Worm (Caenorhabditis elegans) whole organism, L4 larva: ENCODE data around the gene acy-4.

Experiments used
- ama-1 ChIP-seq: fragments of 150-350 bp; optimal IDR thresholded peaks from 2 replicates; lab custom pipeline; 2014; ENCODE audit warnings: inconsistent platforms, mixed read lengths
- arid-1 ChIP-seq: fragments of 200-800 bp; sonication (Bioruptor generic); conservative IDR thresholded peaks from 2 replicates; pipeline ENCODE4 v1.3.6; 2022; ENCODE audit warnings: missing genetic modification reagents, missing genetic modification characterization, missing compliant biosample characterization
- lin-38 ChIP-seq: fragments of 200-800 bp; sonication (Bioruptor generic); IDR thresholded peaks from 2 replicates; pipeline ENCODE4 v1.3.6; 2022; ENCODE audit warnings: missing genetic modification reagents, missing genetic modification characterization, missing compliant biosample characterization
- nhr-42 ChIP-seq: fragments of 200-800 bp; sonication (Bioruptor generic); IDR thresholded peaks from 2 replicates; pipeline ENCODE4 v1.3.6; 2022; ENCODE audit warnings: missing genetic modification characterization, missing compliant biosample characterization
- nhr-76 ChIP-seq: fragments of 150-350 bp; optimal IDR thresholded peaks from 2 replicates; lab custom pipeline; 2014; ENCODE audit warnings: missing biosample characterization, missing genetic modification characterization
- snpc-4 ChIP-seq: fragments of 150-350 bp; optimal IDR thresholded peaks from 2 replicates; lab custom pipeline; 2014; ENCODE audit warnings: missing biosample characterization, missing genetic modification characterization
- tra-1 ChIP-seq: fragments of 200-800 bp; sonication (Bioruptor generic); IDR thresholded peaks from 2 replicates; pipeline ENCODE4 v1.3.6; 2022; ENCODE audit warnings: missing genetic modification reagents, missing genetic modification characterization, missing compliant biosample characterization
- unc-39 ChIP-seq: sonication (generic microtip); optimal IDR thresholded peaks from 2 replicates; lab custom pipeline; 2017; ENCODE audit warnings: missing biosample characterization, missing genetic modification characterization
- zag-1 ChIP-seq: fragments of 150-350 bp; optimal IDR thresholded peaks from 2 replicates; lab custom pipeline; 2014; ENCODE audit warnings: missing biosample characterization, missing genetic modification characterization
- ztf-11 ChIP-seq: fragments of 150-350 bp; optimal IDR thresholded peaks from 2 replicates; lab custom pipeline; 2014; ENCODE audit warnings: missing biosample characterization, missing genetic modification characterization

DNA sequence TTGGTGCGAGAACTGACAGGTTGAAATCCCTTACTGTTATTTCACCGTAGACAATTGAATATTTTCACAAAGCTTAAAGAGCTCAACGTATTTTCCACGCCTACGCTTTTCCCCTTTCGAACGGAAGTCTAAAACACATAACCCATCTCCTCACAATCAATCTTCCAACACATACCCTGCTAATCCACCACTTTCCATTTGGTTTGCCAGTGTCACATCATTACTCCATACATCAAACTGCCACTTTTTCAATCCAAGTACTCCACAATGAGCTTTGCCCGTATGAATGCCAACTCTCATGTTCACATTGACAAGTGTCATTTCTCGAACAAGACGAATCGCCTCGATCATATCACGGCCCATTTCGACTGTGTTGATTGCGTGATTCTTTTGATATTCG is 2.7 kb downstream of the acy-4 start:
- TF ChIP-seq unc-39 (tag; lab: Kevin White, UChicago) (no peak), nhr-42 (GFP tag; lab: Robert Waterston, UW) (no peak), lin-38 (GFP tag; lab: Robert Waterston, UW) (no peak), ama-1 (lab: Kevin White, UChicago) (no peak), tra-1 (GFP tag; lab: Robert Waterston, UW) (0 out of 2 replicates have a peak, but pooled peaks have one; percentile 41), arid-1 (GFP tag; lab: Robert Waterston, UW) (no peak), snpc-4 (tag; lab: Kevin White, UChicago) (no peak), nhr-76 (tag; lab: Kevin White, UChicago) (no peak), ztf-11 (tag; lab: Kevin White, UChicago) (no peak), zag-1 (no peak)
